Worm (Caenorhabditis elegans): ENCODE data around the gene vha-15.

DNA sequence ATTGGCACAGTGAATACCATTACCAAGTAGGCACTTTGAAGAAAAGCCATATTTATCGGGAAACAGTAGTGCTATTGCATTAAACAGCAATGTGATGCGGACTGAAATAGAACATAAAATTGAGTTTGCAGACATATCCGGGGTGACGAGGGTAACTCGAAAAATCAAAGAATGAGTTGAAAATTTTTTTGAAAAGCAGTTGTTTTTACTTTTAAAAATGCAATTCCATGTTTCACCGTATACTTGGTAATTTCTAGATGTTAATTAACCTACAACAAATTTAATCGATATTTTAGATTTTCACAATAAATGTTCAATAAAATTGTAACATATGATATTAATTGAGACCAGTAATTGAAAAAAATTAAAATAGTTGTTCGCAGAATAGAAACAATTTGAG lies 36.5 kb downstream of the vha-15 start, which contains the start of gene AH9.4:
- TF ChIP-seq nhr-25 (tag; optimal IDR thresholded peaks at IDR 0.05) (no peak), ama-1 (optimal IDR thresholded peaks at IDR 0.05) (no peak), elt-2 (tag; optimal IDR thresholded peaks at IDR 0.05) (no peak), lin-39 (tag; optimal IDR thresholded peaks at IDR 0.05) (no peak), unc-39 (tag; optimal IDR thresholded peaks at IDR 0.05) (no peak), pqm-1 (tag; optimal IDR thresholded peaks at IDR 0.05) (no peak), nhr-76 (tag; optimal IDR thresholded peaks at IDR 0.05) (no peak)

Data from whole organism, L3 larva.